Fruit fly (Drosophila melanogaster) whole organism, pupa: ENCODE data around the gene Prosbeta2.

Experiments
- CG32121 ChIP-seq: fragments of 200-800 bp; sonication (Bioruptor generic); IDR thresholded peaks from 2 replicates; pipeline ENCODE4 v1.3.6; 2022; ENCODE audit warnings: missing biosample characterization, missing genetic modification characterization
- CG34367 ChIP-seq: fragments of 200-800 bp; sonication (Bioruptor generic); optimal IDR thresholded peaks from 2 replicates; lab custom pipeline; 2018; ENCODE audit warnings: missing biosample characterization, mild to moderate bottlenecking, missing genetic modification characterization
- CG8159 ChIP-seq: fragments of 200-800 bp; sonication (Bioruptor generic); optimal IDR thresholded peaks from 3 replicates; lab custom pipeline; 2018; ENCODE audit warnings: missing biosample characterization, mild to moderate bottlenecking, missing genetic modification characterization, moderate library complexity
- D1 ChIP-seq: fragments of 200-800 bp; sonication (Bioruptor generic); optimal IDR thresholded peaks from 2 replicates; lab custom pipeline; 2018; ENCODE audit warnings: missing biosample characterization, mild to moderate bottlenecking, missing genetic modification characterization, moderate library complexity
- EcR ChIP-seq: fragments of 200-800 bp; sonication (Bioruptor generic); optimal IDR thresholded peaks from 3 replicates; lab custom pipeline; 2019; ENCODE audit warnings: missing biosample characterization, missing genetic modification characterization, mild to moderate bottlenecking, moderate library complexity, missing genetic modification reagents
- Ets98B ChIP-seq: fragments of 200-800 bp; sonication (Bioruptor generic); IDR thresholded peaks from 2 replicates; pipeline ENCODE4 v1.3.6; 2022; ENCODE audit warnings: missing biosample characterization, missing genetic modification characterization
- Pif1A ChIP-seq: fragments of 200-800 bp; sonication (Bioruptor generic); optimal IDR thresholded peaks from 3 replicates; lab custom pipeline; 2016; ENCODE audit warnings: missing biosample characterization, missing genetic modification characterization
- Pif1B ChIP-seq: fragments of 200-800 bp; sonication (Bioruptor generic); optimal IDR thresholded peaks from 3 replicates; lab custom pipeline; 2016; ENCODE audit warnings: missing biosample characterization, missing genetic modification characterization
- Snoo ChIP-seq: fragments of 200-800 bp; sonication (Bioruptor generic); optimal IDR thresholded peaks from 3 replicates; lab custom pipeline; 2017; ENCODE audit warnings: missing biosample characterization, mild to moderate bottlenecking, missing genetic modification characterization, inconsistent platforms
- fd96Ca ChIP-seq: fragments of 200-800 bp; sonication (Bioruptor generic); IDR thresholded peaks from 3 replicates; pipeline ENCODE4 v1.3.6; 2022; ENCODE audit warnings: missing biosample characterization, missing genetic modification characterization
- rn ChIP-seq: fragments of 200-800 bp; sonication (Bioruptor generic); IDR thresholded peaks from 2 replicates; pipeline ENCODE4 v1.3.6; 2022; ENCODE audit warnings: missing biosample characterization, missing genetic modification characterization

- TF ChIP-seq EcR (GFP tag; lab: Kevin White, UChicago) (no peak), CG8159 (no peak), CG34367 (tag; lab: Kevin White, UChicago) (no peak), Pif1A (no peak), Snoo (no peak), Pif1B (no peak), rn (GFP tag; lab: Robert Waterston, UW) (no peak), fd96Ca (GFP tag; lab: Robert Waterston, UW) (no peak), CG32121 (no peak), D1 (tag; lab: Kevin White, UChicago) (no peak), Ets98B (no peak)
These were observed 32.0 kb downstream of the Prosbeta2 start for dm6 chr3L:15031773-15032172.
